Worm (Caenorhabditis elegans): ENCODE results near the gene Y49A3A.4.

Gene Y49A3A.4

DNA sequence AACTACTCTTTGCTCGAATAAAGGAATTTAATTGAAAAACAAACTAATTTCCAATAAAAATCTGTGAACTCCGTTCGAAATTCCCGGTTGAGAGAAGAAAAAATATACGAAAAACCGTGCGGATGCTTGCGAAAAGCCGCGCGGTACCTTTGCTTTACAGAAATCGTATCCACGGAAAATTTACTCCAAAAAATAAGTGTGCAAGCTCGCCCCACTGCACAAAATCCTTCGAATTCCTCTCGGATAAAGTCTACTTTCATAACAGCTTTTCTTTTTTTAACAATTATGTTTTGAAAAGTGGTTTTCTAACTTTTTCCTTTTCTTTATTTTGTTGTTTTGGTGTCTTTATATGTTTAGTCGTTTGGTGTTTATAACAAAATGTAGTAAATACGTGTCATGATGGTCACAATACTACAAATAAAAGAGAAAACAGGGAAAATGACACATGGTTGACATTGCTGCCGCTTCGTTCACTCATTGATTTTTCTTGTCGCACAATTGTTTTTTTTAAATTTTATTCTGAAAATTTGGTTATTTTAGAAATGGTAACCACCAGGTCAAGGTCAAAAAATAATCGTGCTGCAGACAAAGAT, 11.4 kb downstream of the Y49A3A.4 start, which contains the start of gene cept-2 (continued):
- TF ChIP-seq pha-4 (GFP tag; IDR thresholded peaks at IDR 0.05) (no peak; the same call in 1 of the 2 replicates), pha-4 (tag; optimal IDR thresholded peaks at IDR 0.05) (no peak), aly-2 (tag; optimal IDR thresholded peaks at IDR 0.05) (no peak), madf-9 (GFP tag; conservative IDR thresholded peaks at IDR 0.05) (no peak), Y5F2A.4 (GFP tag; optimal IDR thresholded peaks at IDR 0.05) (no peak), F44E2.7 (GFP tag; IDR thresholded peaks at IDR 0.05) (no peak), dve-1 (tag; optimal IDR thresholded peaks at IDR 0.05; ENCODE audit: insufficient read depth) (peak; percentile 97), lin-38 (GFP tag; IDR thresholded peaks at IDR 0.05) (peak; percentile 99), snpc-4 (tag; optimal IDR thresholded peaks at IDR 0.05) (peak; percentile 64), arid-1 (GFP tag; conservative IDR thresholded peaks at IDR 0.05) (no peak), nhr-102 (tag; optimal IDR thresholded peaks at IDR 0.05) (no peak), ZK546.5 (tag; optimal IDR thresholded peaks at IDR 0.05) (no peak), cey-2 (tag; optimal IDR thresholded peaks at IDR 0.05; ENCODE audit: borderline replicate concordance, insufficient read depth) (no peak), ceh-32 (tag; optimal IDR thresholded peaks at IDR 0.05; ENCODE audit: poor library complexity) (no peak), Y75B8A.6 (GFP tag; IDR thresholded peaks at IDR 0.05) (no peak), daf-19 (GFP tag; conservative IDR thresholded peaks at IDR 0.05) (peak; percentile 71; the same call in 1 of the 2 replicates), vab-7 (GFP tag; IDR thresholded peaks at IDR 0.05) (peak; percentile 79), Y105C5A.15 (GFP tag; IDR thresholded peaks at IDR 0.05) (no peak), lir-3 (tag; optimal IDR thresholded peaks at IDR 0.05) (no peak), dmd-9 (GFP tag; IDR thresholded peaks at IDR 0.05) (peak; percentile 81), ceh-44 (GFP tag; IDR thresholded peaks at IDR 0.05) (peak; percentile 74; the same call in 1 of the 2 replicates), lim-7 (GFP tag; IDR thresholded peaks at IDR 0.05) (no peak), ctbp-1 (GFP tag; IDR thresholded peaks at IDR 0.05) (peak; percentile 77), saeg-2 (GFP tag; IDR thresholded peaks at IDR 0.05) (no peak), nhr-10 (tag; optimal IDR thresholded peaks at IDR 0.05) (no peak), mep-1 (tag; optimal IDR thresholded peaks at IDR 0.05) (no peak), zag-1 (tag; optimal IDR thresholded peaks at IDR 0.05) (no peak), ZK337.2 (GFP tag; IDR thresholded peaks at IDR 0.05) (peak; percentile 70; the same call in 1 of the 2 replicates), hmg-1.1 (GFP tag; IDR thresholded peaks at IDR 0.05) (peak; percentile 85), nhr-76 (tag; optimal IDR thresholded peaks at IDR 0.05) (no peak), nhr-25 (tag; optimal IDR thresholded peaks at IDR 0.05; ENCODE audit: borderline replicate concordance, insufficient read depth) (peak; percentile 15), daf-12 (tag; optimal IDR thresholded peaks at IDR 0.05) (no peak), spr-1 (tag; optimal IDR thresholded peaks at IDR 0.05) (peak; percentile 76), gei-8 (GFP tag; optimal IDR thresholded peaks at IDR 0.05) (no peak), hlh-11 (tag; optimal IDR thresholded peaks at IDR 0.05) (peak; percentile 85), nhr-6 (tag; optimal IDR thresholded peaks at IDR 0.05) (peak; percentile 100), nhr-111 (GFP tag; optimal IDR thresholded peaks at IDR 0.05) (no peak), pqm-1 (tag; optimal IDR thresholded peaks at IDR 0.05) (no peak), daf-8 (GFP tag; IDR thresholded peaks at IDR 0.05) (no peak), F37D6.2 (tag; optimal IDR thresholded peaks at IDR 0.05) (no peak), F49E8.2 (tag; optimal IDR thresholded peaks at IDR 0.05; ENCODE audit: borderline replicate concordance) (peak; percentile 63), rbr-2 (tag; optimal IDR thresholded peaks at IDR 0.05) (peak; percentile 94), fkh-10 (GFP tag; optimal IDR thresholded peaks at IDR 0.05) (peak; percentile 94), egl-27 (tag; optimal IDR thresholded peaks at IDR 0.05) (no peak), R02D3.7 (tag; optimal IDR thresholded peaks at IDR 0.05) (no peak), daf-16 (GFP tag; optimal IDR thresholded peaks at IDR 0.05) (no peak), daf-16 (tag; optimal IDR thresholded peaks at IDR 0.05) (peak; percentile 69), F10B5.3 (tag; optimal IDR thresholded peaks at IDR 0.05) (no peak), lin-15B (tag; optimal IDR thresholded peaks at IDR 0.05) (no peak), ztf-11 (tag; optimal IDR thresholded peaks at IDR 0.05) (no peak), sdz-12 (GFP tag; optimal IDR thresholded peaks at IDR 0.05) (no peak)
